Worm (Caenorhabditis elegans) whole organism, L1 larva: ENCODE measurements around the gene srh-60.

Experiments
- C16A3.4 ChIP-seq: fragments of 150-350 bp; optimal IDR thresholded peaks from 2 replicates; lab custom pipeline; 2014; ENCODE audit warnings: missing biosample characterization, missing genetic modification characterization
- aha-1 ChIP-seq: fragments of 150-350 bp; optimal IDR thresholded peaks from 2 replicates; lab custom pipeline; 2014; ENCODE audit warnings: missing biosample characterization, missing genetic modification characterization
- alr-1 ChIP-seq: fragments of 200-800 bp; sonication (Bioruptor generic); optimal IDR thresholded peaks from 2 replicates; lab custom pipeline; 2018; ENCODE audit warnings: borderline replicate concordance, mild to moderate bottlenecking, missing genetic modification characterization, missing compliant biosample characterization
- ceh-82 ChIP-seq, 3 experiments: fragments of 150-350 bp in 1 of 3; sonication (generic microtip) in 2 of 3; optimal IDR thresholded peaks; 2 replicates each; lab custom pipeline; 2014 to 2017; ENCODE audit warnings: missing biosample characterization in 3 of 3, missing genetic modification characterization in 3 of 3
- grh-1 ChIP-seq: fragments of 200-800 bp; sonication (Bioruptor generic); IDR thresholded peaks from 2 replicates; pipeline ENCODE4 v1.3.6; 2022; ENCODE audit warnings: missing genetic modification reagents, missing genetic modification characterization, missing compliant biosample characterization
- lin-13 ChIP-seq: fragments of 150-350 bp; optimal IDR thresholded peaks from 2 replicates; lab custom pipeline; 2014; ENCODE audit warnings: missing biosample characterization, missing genetic modification reagents, missing genetic modification characterization
- lsy-2 ChIP-seq, 2 experiments: fragments of 150-350 bp; optimal IDR thresholded peaks; 2 replicates each; lab custom pipeline; 2014; ENCODE audit warnings: missing biosample characterization in 2 of 2, missing genetic modification characterization in 2 of 2
- mdl-1 ChIP-seq, 2 experiments: fragments of 150-350 bp; optimal IDR thresholded peaks; 2 replicates each; lab custom pipeline; 2014 to 2017; ENCODE audit warnings: missing biosample characterization in 2 of 2, missing genetic modification characterization in 2 of 2, inconsistent platforms in 1 of 2
- mep-1 ChIP-seq: fragments of 150-350 bp; optimal IDR thresholded peaks from 2 replicates; lab custom pipeline; 2014; ENCODE audit warnings: missing biosample characterization, missing genetic modification characterization
- nhr-11 ChIP-seq: fragments of 150-350 bp; optimal IDR thresholded peaks from 2 replicates; lab custom pipeline; 2014; ENCODE audit warnings: missing biosample characterization, missing genetic modification characterization
- snu-23 ChIP-seq: sonication (generic microtip); optimal IDR thresholded peaks from 2 replicates; lab custom pipeline; 2016; ENCODE audit warnings: missing genetic modification characterization, missing compliant biosample characterization
- tbx-2 ChIP-seq: sonication (generic microtip); optimal IDR thresholded peaks from 2 replicates; lab custom pipeline; 2016; ENCODE audit warnings: missing genetic modification characterization, missing compliant biosample characterization
- unc-62 ChIP-seq: fragments of 150-350 bp; optimal IDR thresholded peaks from 2 replicates; lab custom pipeline; 2014; ENCODE audit warnings: missing biosample characterization, missing genetic modification reagents, missing genetic modification characterization
- zag-1 ChIP-seq: fragments of 150-350 bp; optimal IDR thresholded peaks from 2 replicates; lab custom pipeline; 2014; ENCODE audit warnings: missing biosample characterization, missing genetic modification characterization

DNA sequence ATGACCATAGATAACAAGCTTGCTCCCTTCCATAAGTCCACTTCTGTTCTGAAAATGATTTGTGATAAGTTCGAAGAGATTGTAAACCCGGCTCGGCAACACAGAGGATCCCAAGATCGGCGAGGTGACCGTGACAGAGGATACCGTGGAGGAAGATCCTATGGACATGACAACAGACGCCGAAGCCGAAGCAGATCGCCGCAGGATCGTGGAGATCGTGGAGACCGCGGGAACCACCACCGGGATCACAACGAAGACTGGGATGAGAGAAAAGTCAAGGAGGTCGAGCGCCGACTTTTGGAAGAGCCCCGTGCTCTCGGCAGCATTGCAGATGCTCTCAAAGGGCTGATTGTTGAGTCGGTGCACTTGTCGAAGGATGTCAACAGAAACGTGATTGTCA is 21.1 kb downstream of the srh-60 start:
- TF ChIP-seq ceh-82 (tag; optimal IDR thresholded peaks at IDR 0.05; lab: Kevin White, UChicago) (no peak), lin-13 (no peak), C16A3.4 (tag; lab: Kevin White, UChicago) (no peak), unc-62 (no peak), lsy-2 (tag; optimal IDR thresholded peaks at IDR 0.05; lab: Kevin White, UChicago) (no peak), mep-1 (tag; lab: Kevin White, UChicago) (no peak), alr-1 (tag; lab: Kevin White, UChicago) (no peak), nhr-11 (tag; lab: Kevin White, UChicago) (no peak), aha-1 (tag; lab: Kevin White, UChicago) (no peak), mdl-1 (tag; optimal IDR thresholded peaks at IDR 0.05; lab: Kevin White, UChicago) (no peak), grh-1 (GFP tag; lab: Robert Waterston, UW) (no peak), snu-23 (no peak), tbx-2 (tag; lab: Kevin White, UChicago) (no peak), zag-1 (tag; lab: Kevin White, UChicago) (no peak)
